Fruit fly (Drosophila melanogaster) whole organism, embryonic: Measurements from ENCODE around the gene CG9393.

Source experiments
- Atf6 ChIP-seq: fragments of 200-800 bp; sonication (Bioruptor generic); IDR thresholded peaks from 2 replicates; pipeline ENCODE4 v1.3.6; 2022; ENCODE audit warnings: missing biosample characterization, missing genetic modification characterization
- Bteb2 ChIP-seq: fragments of 200-800 bp; sonication (Bioruptor generic); optimal IDR thresholded peaks from 2 replicates; lab custom pipeline; 2016; ENCODE audit warnings: missing biosample characterization, missing genetic modification characterization
- CG10321 ChIP-seq: fragments of 200-800 bp; sonication (Bioruptor generic); IDR thresholded peaks from 2 replicates; pipeline ENCODE4 v1.3.6; 2022; ENCODE audit warnings: missing biosample characterization, missing genetic modification characterization
- CG11723 ChIP-seq: fragments of 200-800 bp; sonication (Bioruptor generic); optimal IDR thresholded peaks from 2 replicates; lab custom pipeline; 2017; ENCODE audit warnings: missing biosample characterization, mild to moderate bottlenecking, missing genetic modification characterization
- CG14014 ChIP-seq: fragments of 200-800 bp; sonication (Bioruptor generic); IDR thresholded peaks from 2 replicates; pipeline ENCODE4 v1.3.6; 2022; ENCODE audit warnings: missing biosample characterization, missing genetic modification characterization
- CG14050 ChIP-seq: fragments of 200-800 bp; sonication (Bioruptor generic); IDR thresholded peaks from 3 replicates; pipeline ENCODE4 v1.3.6; 2022; ENCODE audit warnings: missing biosample characterization, missing genetic modification characterization
- CG1529 ChIP-seq: fragments of 200-800 bp; sonication (Bioruptor generic); optimal IDR thresholded peaks from 3 replicates; lab custom pipeline; 2018; ENCODE audit warnings: missing biosample characterization, missing genetic modification characterization
- CG15514 ChIP-seq: fragments of 200-800 bp; sonication (Bioruptor generic); optimal IDR thresholded peaks from 3 replicates; lab custom pipeline; 2017; ENCODE audit warnings: missing biosample characterization, missing genetic modification characterization, mild to moderate bottlenecking, moderate library complexity, missing genetic modification reagents
- CG16815 ChIP-seq: fragments of 200-800 bp; sonication (Bioruptor generic); optimal IDR thresholded peaks from 3 replicates; lab custom pipeline; 2017; ENCODE audit warnings: missing biosample characterization, mild to moderate bottlenecking, missing genetic modification characterization
- CG17612 ChIP-seq: fragments of 200-800 bp; sonication (Bioruptor generic); IDR thresholded peaks from 2 replicates; pipeline ENCODE4 v1.3.6; 2022; ENCODE audit warnings: missing biosample characterization, missing genetic modification characterization
- CG31365 ChIP-seq: fragments of 200-800 bp; sonication (Bioruptor generic); optimal IDR thresholded peaks from 2 replicates; lab custom pipeline; 2018; ENCODE audit warnings: missing biosample characterization, mild to moderate bottlenecking, missing genetic modification characterization
- CG3995 ChIP-seq: fragments of 200-800 bp; sonication (Bioruptor generic); optimal IDR thresholded peaks from 3 replicates; lab custom pipeline; 2016; ENCODE audit warnings: missing biosample characterization, missing genetic modification characterization
- CG6254 ChIP-seq: fragments of 200-800 bp; sonication (Bioruptor generic); optimal IDR thresholded peaks from 3 replicates; lab custom pipeline; 2017; ENCODE audit warnings: mild to moderate bottlenecking, missing biosample characterization, missing genetic modification reagents, missing genetic modification characterization
- CG9817 ChIP-seq: fragments of 200-800 bp; sonication (Bioruptor generic); optimal IDR thresholded peaks from 2 replicates; lab custom pipeline; 2018; ENCODE audit warnings: missing biosample characterization, mild to moderate bottlenecking, missing genetic modification characterization, moderate library complexity
- Deaf1 ChIP-seq: fragments of 200-800 bp; optimal IDR thresholded peaks from 3 replicates; lab custom pipeline; 2019; ENCODE audit warnings: missing biosample characterization, mild to moderate bottlenecking, missing genetic modification characterization, moderate library complexity
- Dek ChIP-seq: fragments of 200-800 bp; sonication (Bioruptor generic); optimal IDR thresholded peaks from 3 replicates; lab custom pipeline; 2019; ENCODE audit warnings: missing biosample characterization, mild to moderate bottlenecking, missing genetic modification characterization, moderate library complexity
- Dref ChIP-seq: fragments of 200-800 bp; sonication (Bioruptor generic); IDR thresholded peaks from 2 replicates; pipeline ENCODE4 v1.3.6; 2022; ENCODE audit warnings: missing biosample characterization, missing genetic modification characterization
- GATAe ChIP-seq: fragments of 200-800 bp; sonication (Bioruptor generic); conservative IDR thresholded peaks from 2 replicates; pipeline ENCODE4 v1.3.6; 2022; ENCODE audit warnings: missing biosample characterization, missing genetic modification characterization
- Hand ChIP-seq: fragments of 200-800 bp; sonication (Bioruptor generic); optimal IDR thresholded peaks from 2 replicates; lab custom pipeline; 2017; ENCODE audit warnings: mild to moderate bottlenecking, missing biosample characterization, missing genetic modification reagents, missing genetic modification characterization
- Hsf ChIP-seq: fragments of 200-800 bp; sonication (Bioruptor generic); optimal IDR thresholded peaks from 3 replicates; lab custom pipeline; 2016; ENCODE audit warnings: missing biosample characterization, missing genetic modification characterization
- Lhr ChIP-seq: fragments of 200-800 bp; sonication (Bioruptor generic); optimal IDR thresholded peaks from 3 replicates; lab custom pipeline; 2017; ENCODE audit warnings: mild to moderate bottlenecking, missing biosample characterization, missing genetic modification reagents, missing genetic modification characterization
- Max ChIP-seq: fragments of 200-800 bp; sonication (Bioruptor generic); optimal IDR thresholded peaks from 2 replicates; lab custom pipeline; 2016; ENCODE audit warnings: missing biosample characterization, mild to moderate bottlenecking, missing genetic modification characterization
- NFAT ChIP-seq: fragments of 200-800 bp; sonication (Bioruptor generic); IDR thresholded peaks from 2 replicates; pipeline ENCODE4 v1.3.6; 2022; ENCODE audit warnings: missing biosample characterization, missing genetic modification characterization
- Six4 ChIP-seq: fragments of 200-800 bp; sonication (Bioruptor generic); optimal IDR thresholded peaks from 2 replicates; lab custom pipeline; 2016; ENCODE audit warnings: missing biosample characterization, missing genetic modification characterization
- Sry-δ ChIP-seq: fragments of 200-800 bp; sonication (Bioruptor generic); optimal IDR thresholded peaks from 2 replicates; lab custom pipeline; 2016; ENCODE audit warnings: missing biosample characterization, missing genetic modification characterization
- Tbp ChIP-seq: fragments of >200 bp; optimal IDR thresholded peaks from 2 replicates; lab custom pipeline; 2018; ENCODE audit warnings: missing biosample characterization, missing genetic modification characterization
- ac ChIP-seq: fragments of 200-800 bp; sonication (Bioruptor generic); optimal IDR thresholded peaks from 3 replicates; lab custom pipeline; 2017; ENCODE audit warnings: missing biosample characterization, mild to moderate bottlenecking, missing genetic modification characterization
- ato ChIP-seq: fragments of 200-800 bp; sonication (Bioruptor generic); IDR thresholded peaks from 2 replicates; pipeline ENCODE4 v1.3.6; 2022; ENCODE audit warnings: missing biosample characterization, missing genetic modification characterization; ENCODE audit not compliant: partially characterized antibody
- cg ChIP-seq: fragments of 200-800 bp; sonication (Bioruptor generic); optimal IDR thresholded peaks from 3 replicates; lab custom pipeline; 2019; ENCODE audit warnings: missing biosample characterization, mild to moderate bottlenecking, missing genetic modification characterization, moderate library complexity
- chm ChIP-seq: fragments of 200-800 bp; sonication (Bioruptor generic); IDR thresholded peaks from 2 replicates; pipeline ENCODE4 v1.3.6; 2022; ENCODE audit warnings: missing biosample characterization, missing genetic modification characterization
- corto ChIP-seq: fragments of 200-800 bp; sonication (Bioruptor generic); optimal IDR thresholded peaks from 2 replicates; lab custom pipeline; 2016; ENCODE audit warnings: missing biosample characterization, mild to moderate bottlenecking, missing genetic modification characterization, moderate library complexity
- dati ChIP-seq: fragments of 200-800 bp; sonication (Bioruptor generic); IDR thresholded peaks from 2 replicates; pipeline ENCODE4 v1.3.6; 2022; ENCODE audit warnings: missing biosample characterization, missing genetic modification characterization
- disco-r ChIP-seq: fragments of 200-800 bp; sonication (Bioruptor generic); optimal IDR thresholded peaks from 2 replicates; lab custom pipeline; 2016; ENCODE audit warnings: missing biosample characterization, missing genetic modification characterization
- dm ChIP-seq: fragments of 200-800 bp; sonication (Bioruptor generic); optimal IDR thresholded peaks from 3 replicates; lab custom pipeline; 2016; ENCODE audit warnings: missing biosample characterization, missing genetic modification characterization
- gsb-n ChIP-seq: fragments of 200-800 bp; sonication (Bioruptor generic); optimal IDR thresholded peaks from 3 replicates; lab custom pipeline; 2018; ENCODE audit warnings: missing biosample characterization, mild to moderate bottlenecking, missing genetic modification characterization
- hkb ChIP-seq, 2 experiments: fragments of 200-800 bp in 1 of 2; fragments of >200 bp in 1 of 2; sonication (Bioruptor generic) in 1 of 2; IDR thresholded peaks in 1 of 2; optimal IDR thresholded peaks in 1 of 2; 2 replicates each; pipeline versions ENCODE4 v1.3.6 to Lab custom; 2017 to 2022; ENCODE audit warnings: missing biosample characterization in 1 of 2, missing genetic modification characterization in 1 of 2
- lab ChIP-seq: fragments of 200-800 bp; sonication (Bioruptor generic); optimal IDR thresholded peaks from 3 replicates; lab custom pipeline; 2017; ENCODE audit warnings: missing biosample characterization, missing genetic modification characterization, mild to moderate bottlenecking, moderate library complexity, missing genetic modification reagents
- lbe ChIP-seq: fragments of 200-800 bp; sonication (Bioruptor generic); optimal IDR thresholded peaks from 2 replicates; lab custom pipeline; 2016; ENCODE audit warnings: missing biosample characterization, mild to moderate bottlenecking, missing genetic modification characterization
- org-1 ChIP-seq: fragments of 200-800 bp; sonication (Bioruptor generic); optimal IDR thresholded peaks from 2 replicates; lab custom pipeline; 2017; ENCODE audit warnings: missing biosample characterization, missing genetic modification characterization
- peb ChIP-seq: fragments of 200-800 bp; sonication (Bioruptor generic); IDR thresholded peaks from 2 replicates; pipeline ENCODE4 v1.3.6; 2022; ENCODE audit warnings: missing biosample characterization, missing genetic modification characterization
- ro ChIP-seq: fragments of 200-800 bp; sonication (Bioruptor generic); IDR thresholded peaks from 2 replicates; pipeline ENCODE4 v1.3.6; 2022; ENCODE audit warnings: missing biosample characterization, missing genetic modification characterization
- salm ChIP-seq: fragments of 200-800 bp; sonication (Bioruptor generic); optimal IDR thresholded peaks from 2 replicates; lab custom pipeline; 2018; ENCODE audit warnings: missing biosample characterization, mild to moderate bottlenecking, missing genetic modification characterization
- sens-2 ChIP-seq: fragments of 200-800 bp; sonication (Bioruptor generic); IDR thresholded peaks from 2 replicates; pipeline ENCODE4 v1.3.6; 2022; ENCODE audit warnings: missing biosample characterization, missing genetic modification characterization
- seq ChIP-seq: fragments of 200-800 bp; sonication (Bioruptor generic); IDR thresholded peaks from 2 replicates; pipeline ENCODE4 v1.3.6; 2022; ENCODE audit warnings: missing biosample characterization, missing genetic modification characterization
- sqz ChIP-seq: fragments of 200-800 bp; sonication (Bioruptor generic); optimal IDR thresholded peaks from 3 replicates; lab custom pipeline; 2018; ENCODE audit warnings: missing biosample characterization, mild to moderate bottlenecking, missing genetic modification characterization
- tna ChIP-seq: fragments of 200-800 bp; sonication (Bioruptor generic); IDR thresholded peaks from 2 replicates; pipeline ENCODE4 v1.3.6; 2022; ENCODE audit warnings: missing biosample characterization, missing genetic modification characterization; ENCODE audit not compliant: partially characterized antibody
- ttk ChIP-seq: fragments of 200-800 bp; sonication (Bioruptor generic); IDR thresholded peaks from 2 replicates; pipeline ENCODE4 v2.1.2; 2022; ENCODE audit warnings: missing biosample characterization, missing genetic modification characterization
- tx ChIP-seq: fragments of 200-800 bp; sonication (Bioruptor generic); optimal IDR thresholded peaks from 2 replicates; lab custom pipeline; 2016; ENCODE audit warnings: missing biosample characterization, missing genetic modification characterization
- wek ChIP-seq: fragments of 200-800 bp; sonication (Bioruptor generic); optimal IDR thresholded peaks from 3 replicates; lab custom pipeline; 2018; ENCODE audit warnings: missing biosample characterization, mild to moderate bottlenecking, missing genetic modification characterization, moderate library complexity
- zfh1 ChIP-seq: fragments of 200-800 bp; sonication (Bioruptor generic); IDR thresholded peaks from 3 replicates; pipeline ENCODE4 v1.3.6; 2022; ENCODE audit warnings: missing biosample characterization, missing genetic modification characterization

CG9393 gene

DNA sequence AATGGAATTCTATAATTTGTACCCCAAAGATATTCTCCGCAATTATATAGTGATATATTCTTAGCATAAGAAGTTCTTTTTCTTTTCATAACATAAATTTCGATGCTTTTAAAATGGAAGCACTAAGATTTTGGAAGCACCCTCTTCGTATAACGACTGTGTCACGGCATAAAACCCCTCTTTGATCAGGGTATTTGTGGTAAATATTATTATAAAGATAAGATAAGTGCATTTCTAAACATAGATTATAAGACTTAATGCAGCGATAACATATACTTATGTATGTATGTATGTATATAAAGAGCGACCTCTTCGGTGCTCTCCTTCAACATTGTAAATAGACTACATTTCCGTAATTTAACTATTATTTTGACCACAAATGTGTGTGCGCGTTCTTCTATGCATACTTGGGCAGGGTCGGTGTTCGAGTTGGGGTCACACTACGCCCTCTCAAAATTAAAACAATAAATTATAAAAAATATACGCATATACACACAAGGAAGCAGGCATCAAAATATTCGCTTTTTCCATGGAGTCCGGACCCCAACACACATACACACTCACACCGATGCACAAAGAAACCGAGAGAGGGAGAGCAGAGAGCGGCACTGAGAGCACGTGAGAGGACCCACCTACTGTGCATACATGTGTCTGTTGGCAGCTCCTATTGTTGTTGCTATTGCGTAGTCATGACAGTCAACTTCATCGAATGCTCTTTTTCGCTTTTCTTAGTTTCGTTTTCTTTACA, 13.0 kb downstream of the CG9393 start (continued):
- TF ChIP-seq corto (GFP tag; lab: Kevin White, UChicago) (peak; percentile 42), ac (GFP tag; lab: Kevin White, UChicago) (no peak), peb (GFP tag; lab: Robert Waterston, UW) (no peak), Lhr (GFP tag; lab: Kevin White, UChicago) (no peak), CG31365 (tag; lab: Kevin White, UChicago) (no peak), NFAT (GFP tag; lab: Robert Waterston, UW) (no peak), Hsf (no peak), Atf6 (GFP tag; lab: Robert Waterston, UW) (no peak), CG1529 (GFP tag; lab: Kevin White, UChicago) (no peak), chm (GFP tag; lab: Robert Waterston, UW) (no peak), Deaf1 (tag; lab: Kevin White, UChicago) (no peak), seq (GFP tag; lab: Robert Waterston, UW) (no peak), lab (GFP tag; lab: Kevin White, UChicago) (peak; percentile 36), CG15514 (GFP tag; lab: Kevin White, UChicago) (no peak), tna (GFP tag; lab: Robert Waterston, UW) (no peak), Tbp (GFP tag; lab: Kevin White, UChicago) (peak; percentile 44), Bteb2 (GFP tag; lab: Kevin White, UChicago) (no peak), Max (no peak), Sry-δ (GFP tag; lab: Kevin White, UChicago) (no peak), disco-r (GFP tag; lab: Kevin White, UChicago) (no peak), CG9817 (no peak), dm (GFP tag; lab: Kevin White, UChicago) (no peak), wek (GFP tag; lab: Kevin White, UChicago) (no peak), Hand (GFP tag; lab: Kevin White, UChicago) (no peak), CG10321 (GFP tag; lab: Robert Waterston, UW) (no peak), Dek (tag; lab: Kevin White, UChicago) (no peak), lbe (GFP tag; lab: Kevin White, UChicago) (peak; percentile 12), CG11723 (GFP tag; lab: Kevin White, UChicago) (no peak), Six4 (GFP tag; lab: Kevin White, UChicago) (no peak), cg (GFP tag; lab: Kevin White, UChicago) (peak; percentile 95), hkb (optimal IDR thresholded peaks at IDR 0.05; lab: Kevin White, UChicago) (no peak), hkb (GFP tag; IDR thresholded peaks at IDR 0.05; lab: Robert Waterston, UW) (no peak), sens-2 (no peak), gsb-n (tag; lab: Kevin White, UChicago) (no peak), salm (tag; lab: Kevin White, UChicago) (no peak), CG14014 (GFP tag; lab: Robert Waterston, UW) (no peak), dati (GFP tag; lab: Robert Waterston, UW) (no peak), sqz (GFP tag; lab: Kevin White, UChicago) (no peak), ro (GFP tag; lab: Robert Waterston, UW) (no peak), ato (GFP tag; lab: Robert Waterston, UW) (no peak), CG14050 (GFP tag; lab: Robert Waterston, UW) (no peak), ttk (no peak), GATAe (no peak), Dref (GFP tag; lab: Robert Waterston, UW) (no peak), CG17612 (GFP tag; lab: Robert Waterston, UW) (no peak), CG6254 (GFP tag; lab: Kevin White, UChicago) (peak; percentile 26), zfh1 (no peak), CG16815 (GFP tag; lab: Kevin White, UChicago) (no peak), tx (no peak), org-1 (GFP tag; lab: Kevin White, UChicago) (no peak), CG3995 (no peak)
